Fruit fly (Drosophila melanogaster) whole organism, embryonic: ENCODE data around the gene cysu.

ENCODE experiments used
- Antp ChIP-seq: fragments of 200-800 bp; sonication (Bioruptor generic); optimal IDR thresholded peaks from 3 replicates; lab custom pipeline; 2016; ENCODE audit warnings: missing biosample characterization, missing genetic modification characterization
- Atf3 ChIP-seq: fragments of 200-800 bp; sonication (Bioruptor generic); optimal IDR thresholded peaks from 3 replicates; lab custom pipeline; 2016; ENCODE audit warnings: missing biosample characterization, missing genetic modification characterization
- CG11398 ChIP-seq: fragments of 200-800 bp; sonication (Bioruptor generic); optimal IDR thresholded peaks from 2 replicates; lab custom pipeline; 2016; ENCODE audit warnings: missing biosample characterization, missing genetic modification characterization
- CG14050 ChIP-seq: fragments of 200-800 bp; sonication (Bioruptor generic); IDR thresholded peaks from 3 replicates; pipeline ENCODE4 v1.3.6; 2022; ENCODE audit warnings: missing biosample characterization, missing genetic modification characterization
- CG14441 ChIP-seq: fragments of 200-800 bp; sonication (Bioruptor generic); IDR thresholded peaks from 2 replicates; pipeline ENCODE4 v1.3.6; 2022; ENCODE audit warnings: missing biosample characterization, missing genetic modification characterization
- CG14710 ChIP-seq: fragments of 200-800 bp; sonication (Bioruptor generic); optimal IDR thresholded peaks from 3 replicates; lab custom pipeline; 2019; ENCODE audit warnings: missing biosample characterization, mild to moderate bottlenecking, missing genetic modification characterization, moderate library complexity
- CG15601 ChIP-seq: fragments of 200-800 bp; sonication (Bioruptor generic); optimal IDR thresholded peaks from 3 replicates; lab custom pipeline; 2019; ENCODE audit warnings: missing biosample characterization, mild to moderate bottlenecking, missing genetic modification characterization, moderate library complexity
- CG17829 ChIP-seq: fragments of 200-800 bp; optimal IDR thresholded peaks from 2 replicates; lab custom pipeline; 2019; ENCODE audit warnings: missing biosample characterization, mild to moderate bottlenecking, missing genetic modification characterization, moderate library complexity
- CG1832 ChIP-seq: fragments of 200-800 bp; sonication (Bioruptor generic); optimal IDR thresholded peaks from 2 replicates; lab custom pipeline; 2017; ENCODE audit warnings: missing biosample characterization, mild to moderate bottlenecking, missing genetic modification characterization, inconsistent platforms
- CG2116 ChIP-seq: fragments of 200-800 bp; sonication (Bioruptor generic); optimal IDR thresholded peaks from 3 replicates; lab custom pipeline; 2018; ENCODE audit warnings: missing biosample characterization, mild to moderate bottlenecking, missing genetic modification characterization
- CG43689 ChIP-seq: fragments of 200-800 bp; sonication (Bioruptor generic); IDR thresholded peaks from 2 replicates; pipeline ENCODE4 v1.3.6; 2022; ENCODE audit warnings: missing biosample characterization, missing genetic modification characterization
- CG4730 ChIP-seq: fragments of 200-800 bp; sonication (Bioruptor generic); IDR thresholded peaks from 2 replicates; pipeline ENCODE4 v1.3.6; 2022; ENCODE audit warnings: missing biosample characterization, missing genetic modification characterization
- CG6654 ChIP-seq: fragments of 200-800 bp; sonication (Bioruptor generic); optimal IDR thresholded peaks from 2 replicates; lab custom pipeline; 2017; ENCODE audit warnings: missing biosample characterization, mild to moderate bottlenecking, missing genetic modification characterization
- CG6765 ChIP-seq: fragments of 200-800 bp; sonication (Bioruptor generic); optimal IDR thresholded peaks from 3 replicates; lab custom pipeline; 2017; ENCODE audit warnings: missing biosample characterization, mild to moderate bottlenecking, missing genetic modification characterization
- CG7786 ChIP-seq: fragments of 200-800 bp; sonication (Bioruptor generic); optimal IDR thresholded peaks from 2 replicates; lab custom pipeline; 2016; ENCODE audit warnings: missing biosample characterization, missing genetic modification characterization
- CG7928 ChIP-seq: fragments of 200-800 bp; sonication (Bioruptor generic); optimal IDR thresholded peaks from 2 replicates; lab custom pipeline; 2017; ENCODE audit warnings: missing biosample characterization, mild to moderate bottlenecking, missing genetic modification characterization
- CG9609 ChIP-seq: fragments of 200-800 bp; sonication (Bioruptor generic); optimal IDR thresholded peaks from 3 replicates; lab custom pipeline; 2016; ENCODE audit warnings: missing biosample characterization, missing genetic modification characterization
- CoRest ChIP-seq: fragments of 200-800 bp; sonication (Bioruptor generic); optimal IDR thresholded peaks from 3 replicates; lab custom pipeline; 2018; ENCODE audit warnings: missing biosample characterization, mild to moderate bottlenecking, missing genetic modification characterization, moderate library complexity
- Doc2 ChIP-seq: fragments of 200-800 bp; sonication (Bioruptor generic); IDR thresholded peaks from 2 replicates; pipeline ENCODE4 v1.3.6; 2022; ENCODE audit warnings: missing biosample characterization, missing genetic modification characterization
- Elba2 ChIP-seq: fragments of 200-800 bp; sonication (Bioruptor generic); optimal IDR thresholded peaks from 3 replicates; lab custom pipeline; 2016; ENCODE audit warnings: missing biosample characterization, missing genetic modification characterization
- Fer3 ChIP-seq: fragments of 200-800 bp; sonication (Bioruptor generic); optimal IDR thresholded peaks from 2 replicates; lab custom pipeline; 2018; ENCODE audit warnings: missing biosample characterization, mild to moderate bottlenecking, missing genetic modification characterization, moderate library complexity
- HHEX ChIP-seq: fragments of 200-800 bp; sonication (Bioruptor generic); optimal IDR thresholded peaks from 3 replicates; lab custom pipeline; 2017; ENCODE audit warnings: missing biosample characterization, mild to moderate bottlenecking, missing genetic modification characterization, missing genetic modification reagents
- Hr78 ChIP-seq, 2 experiments: fragments of 200-800 bp in 1 of 2; fragments of >200 bp in 1 of 2; sonication (Bioruptor generic) in 1 of 2; optimal IDR thresholded peaks; 2 replicates each; lab custom pipeline; 2017 to 2019; ENCODE audit warnings: missing biosample characterization in 2 of 2, missing genetic modification characterization in 2 of 2, mild to moderate bottlenecking in 1 of 2, moderate library complexity in 1 of 2
- MESR4 ChIP-seq: fragments of 200-800 bp; sonication (Bioruptor generic); optimal IDR thresholded peaks from 2 replicates; lab custom pipeline; 2018; ENCODE audit warnings: missing biosample characterization, mild to moderate bottlenecking, missing genetic modification characterization, moderate library complexity
- MTF-1 ChIP-seq: fragments of 200-800 bp; sonication (Bioruptor generic); optimal IDR thresholded peaks from 2 replicates; lab custom pipeline; 2018; ENCODE audit warnings: missing biosample characterization, mild to moderate bottlenecking, missing genetic modification characterization, borderline replicate concordance
- NK7.1 ChIP-seq: fragments of 200-800 bp; sonication (Bioruptor generic); optimal IDR thresholded peaks from 3 replicates; lab custom pipeline; 2016; ENCODE audit warnings: missing biosample characterization, missing genetic modification characterization
- Nf-YC ChIP-seq: fragments of 200-800 bp; optimal IDR thresholded peaks from 3 replicates; lab custom pipeline; 2019; ENCODE audit warnings: missing biosample characterization, mild to moderate bottlenecking, missing genetic modification characterization, moderate library complexity
- Oaz ChIP-seq: fragments of 200-800 bp; sonication (Bioruptor generic); IDR thresholded peaks from 2 replicates; pipeline ENCODE4 v1.3.6; 2022; ENCODE audit warnings: missing biosample characterization, missing genetic modification characterization
- Poxn ChIP-seq: fragments of 200-800 bp; sonication (Bioruptor generic); IDR thresholded peaks from 2 replicates; pipeline ENCODE4 v1.3.6; 2022; ENCODE audit warnings: missing biosample characterization, missing genetic modification characterization
- Ravus ChIP-seq: fragments of 200-800 bp; sonication (Bioruptor generic); IDR thresholded peaks from 2 replicates; pipeline ENCODE4 v1.3.6; 2022; ENCODE audit warnings: missing biosample characterization, missing genetic modification characterization
- Trl ChIP-seq, 3 experiments: fragments of >200 bp in 2 of 3; fragments of 200-800 bp in 1 of 3; sonication (Bioruptor generic) in 1 of 3; optimal IDR thresholded peaks; 2 replicates in 1 of 3; 3 replicates in 2 of 3; lab custom pipeline; 2016 to 2017; ENCODE audit warnings: missing biosample characterization in 1 of 3, missing genetic modification characterization in 1 of 3
- Xrp1 ChIP-seq: fragments of 200-800 bp; sonication (Bioruptor generic); IDR thresholded peaks from 2 replicates; pipeline ENCODE4 v1.3.6; 2022; ENCODE audit warnings: missing biosample characterization, missing genetic modification characterization
- ab ChIP-seq: fragments of 200-800 bp; sonication (Bioruptor generic); optimal IDR thresholded peaks from 2 replicates; lab custom pipeline; 2016; ENCODE audit warnings: missing biosample characterization, missing genetic modification characterization
- abd-A ChIP-seq: fragments of 200-800 bp; sonication (Bioruptor generic); optimal IDR thresholded peaks from 3 replicates; lab custom pipeline; 2019; ENCODE audit warnings: missing biosample characterization, mild to moderate bottlenecking, missing genetic modification characterization, moderate library complexity
- aop ChIP-seq: fragments of 200-800 bp; sonication (Bioruptor generic); IDR thresholded peaks from 2 replicates; pipeline ENCODE4 v1.3.6; 2022; ENCODE audit warnings: missing biosample characterization, missing genetic modification characterization
- da ChIP-seq: fragments of 200-800 bp; sonication (Bioruptor generic); optimal IDR thresholded peaks from 2 replicates; lab custom pipeline; 2016; ENCODE audit warnings: missing biosample characterization, missing genetic modification characterization
- her ChIP-seq: fragments of 200-800 bp; sonication (Bioruptor generic); optimal IDR thresholded peaks from 2 replicates; lab custom pipeline; 2016; ENCODE audit warnings: missing biosample characterization, missing genetic modification characterization
- jigr1 ChIP-seq: fragments of 200-800 bp; sonication (Bioruptor generic); IDR thresholded peaks from 3 replicates; pipeline ENCODE4 v1.3.6; 2022; ENCODE audit warnings: missing biosample characterization, missing genetic modification characterization
- jumu ChIP-seq: fragments of 200-800 bp; sonication (Bioruptor generic); optimal IDR thresholded peaks from 3 replicates; lab custom pipeline; 2016; ENCODE audit warnings: missing biosample characterization, missing genetic modification characterization
- ken ChIP-seq: fragments of 200-800 bp; sonication (Bioruptor generic); IDR thresholded peaks from 3 replicates; pipeline ENCODE4 v1.3.6; 2022; ENCODE audit warnings: missing biosample characterization, missing genetic modification characterization
- klu ChIP-seq: fragments of 200-800 bp; sonication (Bioruptor generic); IDR thresholded peaks from 2 replicates; pipeline ENCODE4 v1.3.6; 2022; ENCODE audit warnings: missing biosample characterization, missing genetic modification characterization
- kni ChIP-seq: fragments of 200-800 bp; sonication (Bioruptor generic); optimal IDR thresholded peaks from 3 replicates; lab custom pipeline; 2017; ENCODE audit warnings: mild to moderate bottlenecking, missing biosample characterization, missing genetic modification reagents, missing genetic modification characterization
- nerfin-2 ChIP-seq: fragments of 200-800 bp; sonication (Bioruptor generic); IDR thresholded peaks from 2 replicates; pipeline ENCODE4 v1.3.6; 2022; ENCODE audit warnings: missing biosample characterization, missing genetic modification characterization; ENCODE audit not compliant: partially characterized antibody
- pzg ChIP-seq: fragments of 200-800 bp; sonication (Bioruptor generic); optimal IDR thresholded peaks from 3 replicates; lab custom pipeline; 2018; ENCODE audit warnings: missing biosample characterization, mild to moderate bottlenecking, missing genetic modification characterization, moderate library complexity
- sqz ChIP-seq: fragments of 200-800 bp; sonication (Bioruptor generic); optimal IDR thresholded peaks from 3 replicates; lab custom pipeline; 2018; ENCODE audit warnings: missing biosample characterization, mild to moderate bottlenecking, missing genetic modification characterization
- ttk ChIP-seq: fragments of 200-800 bp; sonication (Bioruptor generic); IDR thresholded peaks from 2 replicates; pipeline ENCODE4 v2.1.2; 2022; ENCODE audit warnings: missing biosample characterization, missing genetic modification characterization
- vnd ChIP-seq: fragments of 200-800 bp; sonication (Bioruptor generic); IDR thresholded peaks from 3 replicates; pipeline ENCODE4 v1.3.6; 2022; ENCODE audit warnings: missing biosample characterization, missing genetic modification characterization; ENCODE audit not compliant: partially characterized antibody
- yki ChIP-seq: fragments of >200 bp; optimal IDR thresholded peaks from 3 replicates; lab custom pipeline; 2018
- zf30C ChIP-seq: fragments of 200-800 bp; sonication (Bioruptor generic); optimal IDR thresholded peaks from 3 replicates; lab custom pipeline; 2018; ENCODE audit warnings: missing biosample characterization, mild to moderate bottlenecking, missing genetic modification characterization
- zfh1 ChIP-seq: fragments of 200-800 bp; sonication (Bioruptor generic); IDR thresholded peaks from 3 replicates; pipeline ENCODE4 v1.3.6; 2022; ENCODE audit warnings: missing biosample characterization, missing genetic modification characterization

The cysu gene

DNA sequence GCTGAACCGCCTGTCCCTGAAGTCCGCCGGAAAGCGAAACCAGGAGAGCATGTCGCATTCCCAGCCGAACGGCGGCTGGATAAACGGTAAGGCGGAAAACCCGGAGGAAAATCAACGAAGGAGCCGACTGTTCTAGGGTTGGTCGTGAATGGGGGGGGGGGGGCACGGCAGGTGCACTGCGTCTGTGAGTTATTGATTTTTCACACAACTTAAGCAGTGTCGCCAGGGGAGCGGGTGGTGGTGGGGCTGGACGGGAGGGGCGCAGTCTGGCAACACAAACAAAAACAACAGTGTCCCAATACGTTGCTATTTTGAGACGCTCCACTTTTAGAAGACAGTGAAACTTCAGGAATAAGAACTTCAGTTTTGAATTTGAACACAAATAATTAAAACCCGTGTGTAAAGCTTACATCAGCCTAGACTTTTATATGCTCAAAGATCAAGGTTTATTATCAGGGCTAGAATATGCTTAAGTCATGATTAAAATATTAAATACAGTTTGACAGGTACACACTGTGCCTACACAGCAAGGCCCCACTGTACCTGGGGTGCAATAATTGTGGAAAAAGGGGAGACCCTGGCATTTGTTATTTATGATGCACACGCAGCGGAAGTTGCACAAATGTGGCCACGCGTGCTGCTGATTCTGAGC, 39.3 kb upstream of the cysu start:
- TF ChIP-seq Nf-YC (tag; lab: Kevin White, UChicago) (peak; percentile 6), CG4730 (GFP tag; lab: Robert Waterston, UW) (peak; percentile 35; the same call in 1 of the 2 replicates), CoRest (peak; percentile 72), jumu (GFP tag; lab: Kevin White, UChicago) (peak; percentile 27), CG1832 (no peak), her (GFP tag; lab: Kevin White, UChicago) (no peak), CG6765 (GFP tag; lab: Kevin White, UChicago) (no peak), ttk (peak; percentile 72), CG7928 (no peak), Ravus (GFP tag; lab: Robert Waterston, UW) (no peak), CG9609 (GFP tag; lab: Kevin White, UChicago) (peak; percentile 38), ken (GFP tag; lab: Robert Waterston, UW) (peak; percentile 76), CG17829 (tag; lab: Kevin White, UChicago) (peak; percentile 69), Antp (GFP tag; lab: Kevin White, UChicago) (peak; percentile 55), yki (lab: Kevin White, UChicago) (no peak), MESR4 (no peak), Doc2 (no peak), Xrp1 (GFP tag; lab: Robert Waterston, UW) (peak; percentile 86), CG2116 (GFP tag; lab: Kevin White, UChicago) (no peak), klu (no peak), Elba2 (no peak), aop (GFP tag; lab: Robert Waterston, UW) (peak; percentile 42; the same call in 1 of the 2 replicates), CG14441 (GFP tag; lab: Robert Waterston, UW) (peak; percentile 56), vnd (GFP tag; lab: Robert Waterston, UW) (no peak), CG14050 (peak; percentile 68), MTF-1 (GFP tag; lab: Kevin White, UChicago) (peak; percentile 43), sqz (GFP tag; lab: Kevin White, UChicago) (peak; percentile 17), CG15601 (tag; lab: Kevin White, UChicago) (peak; percentile 59), pzg (no peak), Atf3 (GFP tag; lab: Kevin White, UChicago) (no peak), zfh1 (GFP tag; lab: Robert Waterston, UW) (peak; percentile 85), ab (GFP tag; lab: Kevin White, UChicago) (no peak), abd-A (no peak), kni (GFP tag; lab: Kevin White, UChicago) (peak; percentile 11), CG11398 (GFP tag; lab: Kevin White, UChicago) (no peak), Oaz (peak; percentile 17; the same call in 1 of the 2 replicates), NK7.1 (GFP tag; lab: Kevin White, UChicago) (no peak), CG43689 (GFP tag; lab: Robert Waterston, UW) (peak; percentile 47; the same call in 1 of the 2 replicates), Trl (optimal IDR thresholded peaks at IDR 0.05; lab: Kevin White, UChicago) (no peak), Trl (GFP tag; optimal IDR thresholded peaks at IDR 0.05; lab: Kevin White, UChicago) (peak; percentile 36), Hr78 (GFP tag; optimal IDR thresholded peaks at IDR 0.05; lab: Kevin White, UChicago) (peak in 1 of 2 experiments; percentile 29), CG6654 (peak; percentile 47), Poxn (no peak), jigr1 (GFP tag; lab: Robert Waterston, UW) (no peak), zf30C (GFP tag; lab: Kevin White, UChicago) (no peak), CG7786 (peak; percentile 7), CG14710 (tag; lab: Kevin White, UChicago) (peak; percentile 72), da (no peak), Fer3 (tag; lab: Kevin White, UChicago) (peak; percentile 65), nerfin-2 (no peak), HHEX (peak; percentile 62)
